Fruit fly (Drosophila melanogaster) whole organism, prepupa: ENCODE data around the gene Glg1.

Experiments
- Blimp-1 ChIP-seq: fragments of 200-800 bp; sonication (Bioruptor generic); optimal IDR thresholded peaks from 3 replicates; lab custom pipeline; 2017; ENCODE audit warnings: missing biosample characterization, missing genetic modification characterization, mild to moderate bottlenecking, moderate library complexity, missing genetic modification reagents
- CG10631 ChIP-seq: fragments of 200-800 bp; sonication (Bioruptor generic); optimal IDR thresholded peaks from 2 replicates; lab custom pipeline; 2016; ENCODE audit warnings: missing biosample characterization, missing genetic modification characterization
- CG10669 ChIP-seq: fragments of 200-800 bp; sonication (Bioruptor generic); optimal IDR thresholded peaks from 3 replicates; lab custom pipeline; 2018; ENCODE audit warnings: missing biosample characterization, mild to moderate bottlenecking, missing genetic modification characterization, moderate library complexity
- CG11762 ChIP-seq: fragments of 200-800 bp; sonication (Bioruptor generic); optimal IDR thresholded peaks from 3 replicates; lab custom pipeline; 2016; ENCODE audit warnings: missing biosample characterization, missing genetic modification characterization; ENCODE audit not compliant: insufficient read depth
- CG15336 ChIP-seq: fragments of 200-800 bp; sonication (Bioruptor generic); IDR thresholded peaks from 2 replicates; pipeline ENCODE4 v1.3.6; 2022; ENCODE audit warnings: missing biosample characterization, missing genetic modification characterization
- CG16779 ChIP-seq: fragments of 200-800 bp; sonication (Bioruptor generic); optimal IDR thresholded peaks from 3 replicates; lab custom pipeline; 2017; ENCODE audit warnings: missing biosample characterization, mild to moderate bottlenecking, missing genetic modification characterization
- CG31627 ChIP-seq: fragments of 200-800 bp; sonication (Bioruptor generic); optimal IDR thresholded peaks from 3 replicates; lab custom pipeline; 2016; ENCODE audit warnings: missing biosample characterization, missing genetic modification characterization
- CG34406 ChIP-seq: fragments of 200-800 bp; sonication (Bioruptor generic); optimal IDR thresholded peaks from 3 replicates; lab custom pipeline; 2016; ENCODE audit warnings: missing biosample characterization, missing genetic modification characterization
- CG3919 ChIP-seq: fragments of 200-800 bp; sonication (Bioruptor generic); optimal IDR thresholded peaks from 3 replicates; lab custom pipeline; 2016; ENCODE audit warnings: missing biosample characterization, missing genetic modification characterization
- CG4318 ChIP-seq: fragments of 200-800 bp; sonication (Bioruptor generic); optimal IDR thresholded peaks from 3 replicates; lab custom pipeline; 2017; ENCODE audit warnings: missing biosample characterization, mild to moderate bottlenecking, missing genetic modification characterization
- CG6163 ChIP-seq: fragments of 200-800 bp; sonication (Bioruptor generic); IDR thresholded peaks from 3 replicates; pipeline ENCODE4 v1.3.6; 2022; ENCODE audit warnings: missing biosample characterization, missing genetic modification characterization
- CG6276 ChIP-seq: fragments of 200-800 bp; sonication (Bioruptor generic); optimal IDR thresholded peaks from 2 replicates; lab custom pipeline; 2017; ENCODE audit warnings: missing biosample characterization, mild to moderate bottlenecking, missing genetic modification characterization
- CG6792 ChIP-seq: fragments of 200-800 bp; sonication (Bioruptor generic); optimal IDR thresholded peaks from 3 replicates; lab custom pipeline; 2016; ENCODE audit warnings: missing biosample characterization, missing genetic modification characterization
- CG6808 ChIP-seq: fragments of 200-800 bp; sonication (Bioruptor generic); optimal IDR thresholded peaks from 3 replicates; lab custom pipeline; 2017; ENCODE audit warnings: missing biosample characterization, missing genetic modification characterization, mild to moderate bottlenecking, moderate library complexity, missing genetic modification reagents
- CG6854 ChIP-seq: fragments of 200-800 bp; sonication (Bioruptor generic); optimal IDR thresholded peaks from 2 replicates; lab custom pipeline; 2017; ENCODE audit warnings: missing biosample characterization, mild to moderate bottlenecking, missing genetic modification characterization
- CG8119 ChIP-seq: fragments of 200-800 bp; sonication (Bioruptor generic); IDR thresholded peaks from 3 replicates; pipeline ENCODE4 v1.3.6; 2022; ENCODE audit warnings: missing biosample characterization, missing genetic modification characterization
- CG8632 ChIP-seq: fragments of 200-800 bp; sonication (Bioruptor generic); optimal IDR thresholded peaks from 3 replicates; lab custom pipeline; 2016; ENCODE audit warnings: missing biosample characterization, missing genetic modification characterization
- Eip75B ChIP-seq: fragments of 200-800 bp; sonication (Bioruptor generic); optimal IDR thresholded peaks from 3 replicates; lab custom pipeline; 2016; ENCODE audit warnings: missing biosample characterization, missing genetic modification characterization
- Eip78C ChIP-seq: fragments of 200-800 bp; sonication (Bioruptor generic); peaks from one replicate; lab custom pipeline; 2016; ENCODE audit warnings: missing biosample characterization, missing genetic modification characterization
- Ets21C ChIP-seq: fragments of 200-800 bp; sonication (Bioruptor generic); optimal IDR thresholded peaks from 3 replicates; lab custom pipeline; 2016; ENCODE audit warnings: missing biosample characterization, missing genetic modification characterization
- Ets96B ChIP-seq: fragments of 200-800 bp; optimal IDR thresholded peaks from 2 replicates; lab custom pipeline; 2019; ENCODE audit warnings: missing biosample characterization, mild to moderate bottlenecking, missing genetic modification characterization, moderate library complexity
- Gug ChIP-seq: fragments of 200-800 bp; sonication (Bioruptor generic); IDR thresholded peaks from 2 replicates; pipeline ENCODE4 v1.3.6; 2022; ENCODE audit warnings: missing biosample characterization, missing genetic modification characterization
- Hr38 ChIP-seq: sonication (Bioruptor generic); optimal IDR thresholded peaks from 2 replicates; lab custom pipeline; 2016; ENCODE audit warnings: missing biosample characterization, missing genetic modification characterization
- Hr39 ChIP-seq: fragments of 200-800 bp; sonication (Bioruptor generic); optimal IDR thresholded peaks from 2 replicates; lab custom pipeline; 2016; ENCODE audit warnings: missing biosample characterization, missing genetic modification characterization
- Hr4 ChIP-seq: fragments of 200-800 bp; sonication (Bioruptor generic); optimal IDR thresholded peaks from 3 replicates; lab custom pipeline; 2016; ENCODE audit warnings: missing biosample characterization, missing genetic modification characterization
- Met ChIP-seq: fragments of 200-800 bp; sonication (Bioruptor generic); optimal IDR thresholded peaks from 3 replicates; lab custom pipeline; 2016; ENCODE audit warnings: missing biosample characterization, missing genetic modification characterization
- OdsH ChIP-seq: fragments of 200-800 bp; sonication (Bioruptor generic); optimal IDR thresholded peaks from 3 replicates; lab custom pipeline; 2016; ENCODE audit warnings: missing biosample characterization, missing genetic modification characterization
- Smox ChIP-seq: fragments of 200-800 bp; sonication (Bioruptor generic); optimal IDR thresholded peaks from 3 replicates; lab custom pipeline; 2016; ENCODE audit warnings: missing biosample characterization, missing genetic modification characterization
- Sox102F ChIP-seq: fragments of 200-800 bp; sonication (Bioruptor generic); optimal IDR thresholded peaks from 2 replicates; lab custom pipeline; 2016; ENCODE audit warnings: missing biosample characterization, mild to moderate bottlenecking, missing genetic modification characterization
- Sox15 ChIP-seq: fragments of 200-800 bp; sonication (Bioruptor generic); optimal IDR thresholded peaks from 3 replicates; lab custom pipeline; 2016; ENCODE audit warnings: missing biosample characterization, missing genetic modification characterization
- achi ChIP-seq: fragments of 200-800 bp; sonication (Bioruptor generic); optimal IDR thresholded peaks from 3 replicates; lab custom pipeline; 2016; ENCODE audit warnings: missing biosample characterization, missing genetic modification characterization
- cyc ChIP-seq: fragments of 200-800 bp; sonication (Bioruptor generic); optimal IDR thresholded peaks from 3 replicates; lab custom pipeline; 2016; ENCODE audit warnings: missing biosample characterization, missing genetic modification characterization
- dac ChIP-seq: fragments of 200-800 bp; sonication (Bioruptor generic); optimal IDR thresholded peaks from 2 replicates; lab custom pipeline; 2017; ENCODE audit warnings: missing biosample characterization, mild to moderate bottlenecking, missing genetic modification characterization
- dsx ChIP-seq: fragments of 200-800 bp; optimal IDR thresholded peaks from 3 replicates; lab custom pipeline; 2019; ENCODE audit warnings: missing biosample characterization, mild to moderate bottlenecking, missing genetic modification characterization, moderate library complexity; ENCODE audit not compliant: poor library complexity, severe bottlenecking
- eg ChIP-seq: fragments of 200-800 bp; sonication (Bioruptor generic); IDR thresholded peaks from 3 replicates; pipeline ENCODE4 v1.3.6; 2022; ENCODE audit warnings: missing biosample characterization, missing genetic modification characterization
- esn ChIP-seq: fragments of 200-800 bp; sonication (Bioruptor generic); optimal IDR thresholded peaks from 2 replicates; lab custom pipeline; 2016; ENCODE audit warnings: missing biosample characterization, mild to moderate bottlenecking, missing genetic modification characterization, moderate library complexity
- fd59A ChIP-seq: fragments of 200-800 bp; sonication (Bioruptor generic); optimal IDR thresholded peaks from 2 replicates; lab custom pipeline; 2017; ENCODE audit warnings: missing biosample characterization, mild to moderate bottlenecking, missing genetic modification characterization, missing genetic modification reagents
- fd85E ChIP-seq: fragments of 200-800 bp; sonication (Bioruptor generic); optimal IDR thresholded peaks from 3 replicates; lab custom pipeline; 2016; ENCODE audit warnings: missing biosample characterization, missing genetic modification characterization
- fkh ChIP-seq: fragments of 200-800 bp; sonication (Bioruptor generic); optimal IDR thresholded peaks from 3 replicates; lab custom pipeline; 2017; ENCODE audit warnings: missing biosample characterization, mild to moderate bottlenecking, missing genetic modification characterization, moderate library complexity
- lz ChIP-seq: fragments of 200-800 bp; sonication (Bioruptor generic); optimal IDR thresholded peaks from 3 replicates; lab custom pipeline; 2016; ENCODE audit warnings: missing biosample characterization, missing genetic modification characterization
- pdm3 ChIP-seq: fragments of 200-800 bp; sonication (Bioruptor generic); optimal IDR thresholded peaks from 3 replicates; lab custom pipeline; 2016; ENCODE audit warnings: missing biosample characterization, missing genetic modification characterization
- salr ChIP-seq, 2 experiments: fragments of 200-800 bp; sonication (Bioruptor generic); optimal IDR thresholded peaks; 3 replicates each; lab custom pipeline; 2016 to 2018; ENCODE audit warnings: missing biosample characterization in 2 of 2, missing genetic modification characterization in 2 of 2, mild to moderate bottlenecking in 1 of 2
- svp ChIP-seq: fragments of 200-800 bp; sonication (Bioruptor generic); peaks from one replicate; lab custom pipeline; 2016; ENCODE audit warnings: missing biosample characterization, missing genetic modification characterization
- topi ChIP-seq: fragments of 200-800 bp; sonication (Bioruptor generic); optimal IDR thresholded peaks from 3 replicates; lab custom pipeline; 2016; ENCODE audit warnings: missing biosample characterization, missing genetic modification characterization
- vri ChIP-seq: fragments of 200-800 bp; sonication (Bioruptor generic); optimal IDR thresholded peaks from 3 replicates; lab custom pipeline; 2016; ENCODE audit warnings: missing biosample characterization, mild to moderate bottlenecking, missing genetic modification characterization

Glg1 gene

DNA sequence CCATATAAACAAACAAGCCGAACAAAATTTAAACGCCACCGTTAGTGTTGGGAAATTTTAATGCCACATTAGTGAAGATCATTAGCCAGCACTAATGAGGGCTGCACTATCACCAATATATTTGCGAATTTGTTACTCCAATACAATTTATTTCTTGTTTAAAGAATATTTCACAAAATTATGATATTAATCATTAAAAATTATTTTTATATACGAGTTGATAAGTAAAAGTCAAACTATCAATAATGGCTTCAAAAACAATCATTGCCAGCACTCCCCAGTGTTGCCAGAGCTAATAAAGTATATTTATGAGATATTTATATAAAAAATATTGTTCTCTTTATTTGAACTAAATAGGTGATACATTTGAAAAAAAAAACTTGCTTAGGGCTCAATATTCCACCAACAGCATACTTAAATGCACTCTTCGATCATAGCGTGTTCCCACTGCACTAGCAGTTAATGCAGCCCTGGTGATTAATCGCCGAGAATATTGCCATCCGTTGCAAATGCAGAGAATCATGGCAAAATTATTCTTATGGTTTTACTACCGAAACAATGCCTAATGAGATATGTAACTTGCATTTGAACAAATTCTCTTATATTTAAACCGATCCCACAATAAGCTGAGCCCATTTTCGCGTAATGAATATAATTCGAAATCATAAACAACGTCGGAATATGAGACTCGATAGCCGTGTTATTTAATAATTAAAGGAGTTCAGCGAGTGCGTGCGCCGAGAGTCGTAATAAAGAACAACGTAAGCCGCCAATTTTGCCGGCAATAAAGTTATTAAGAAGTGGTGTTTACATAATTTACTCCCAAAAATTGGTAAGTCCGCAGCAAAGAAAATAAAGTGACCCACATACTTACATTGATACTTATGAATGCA lies 8.7 kb upstream of the Glg1 start, which contains the start of the genes SAK and Cdk12 (continued):
- TF ChIP-seq salr (GFP tag; optimal IDR thresholded peaks at IDR 0.05; lab: Kevin White, UChicago) (peak; percentile 26 to 84), Gug (GFP tag; lab: Robert Waterston, UW) (peak; percentile 64), Blimp-1 (GFP tag; lab: Kevin White, UChicago) (peak; percentile 69), Smox (GFP tag; lab: Kevin White, UChicago) (peak; percentile 77), Ets96B (peak; percentile 72), CG6854 (GFP tag; lab: Kevin White, UChicago) (peak; percentile 59), Eip75B (GFP tag; lab: Kevin White, UChicago) (peak; percentile 66), CG3919 (GFP tag; lab: Kevin White, UChicago) (peak; percentile 85), dsx (GFP tag; lab: Kevin White, UChicago) (peak; percentile 77), CG16779 (no peak), Hr38 (GFP tag; lab: Kevin White, UChicago) (no peak), lz (GFP tag; lab: Kevin White, UChicago) (peak; percentile 67), topi (peak; percentile 66), Met (peak; percentile 77)

dm6 chr3L:21509488-21510122 lies 2.3 kb upstream of the Glg1 start:
- TF ChIP-seq Gug (GFP tag; lab: Robert Waterston, UW) (no peak), Hr4 (peak; percentile 78), CG4318 (GFP tag; lab: Kevin White, UChicago) (peak; percentile 52), vri (GFP tag; lab: Kevin White, UChicago) (peak; percentile 4), Smox (GFP tag; lab: Kevin White, UChicago) (peak; percentile 64), dac (GFP tag; lab: Kevin White, UChicago) (peak; percentile 40), CG6854 (GFP tag; lab: Kevin White, UChicago) (no peak), cyc (GFP tag; lab: Kevin White, UChicago) (peak; percentile 45), CG8632 (peak; percentile 34), esn (GFP tag; lab: Kevin White, UChicago) (peak; percentile 73), CG34406 (peak; percentile 53), CG15336 (GFP tag; lab: Robert Waterston, UW) (peak; percentile 68; the same call in 1 of the 2 replicates), Hr38 (GFP tag; lab: Kevin White, UChicago) (no peak), fd85E (GFP tag; lab: Kevin White, UChicago) (no peak), CG6808 (GFP tag; lab: Kevin White, UChicago) (peak; percentile 51), dsx (GFP tag; lab: Kevin White, UChicago) (no peak), pdm3 (peak; percentile 70), CG6163 (peak; percentile 67), OdsH (GFP tag; lab: Kevin White, UChicago) (peak; percentile 68), CG31627 (peak; percentile 58), CG8119 (GFP tag; lab: Robert Waterston, UW) (peak; percentile 53; the same call in 2 of the 3 replicates), Ets21C (GFP tag; lab: Kevin White, UChicago) (peak; percentile 51), topi (peak; percentile 52), achi (GFP tag; lab: Kevin White, UChicago) (peak; percentile 67), Sox15 (GFP tag; lab: Kevin White, UChicago) (peak; percentile 27), CG11762 (GFP tag; lab: Kevin White, UChicago) (peak; percentile 25), svp (GFP tag; lab: Kevin White, UChicago) (no peak), CG6276 (GFP tag; lab: Kevin White, UChicago) (peak; percentile 64), CG10669 (peak; percentile 57), Sox102F (GFP tag; lab: Kevin White, UChicago) (peak; percentile 61), eg (GFP tag; lab: Robert Waterston, UW) (no peak; the same call in 2 of the 3 replicates), lz (GFP tag; lab: Kevin White, UChicago) (peak; percentile 63), Blimp-1 (GFP tag; lab: Kevin White, UChicago) (no peak), CG10631 (GFP tag; lab: Kevin White, UChicago) (peak; percentile 55), Eip78C (peak; percentile 88), fkh (GFP tag; lab: Kevin White, UChicago) (no peak), CG6792 (GFP tag; lab: Kevin White, UChicago) (peak; percentile 62), fd59A (GFP tag; lab: Kevin White, UChicago) (peak; percentile 17), salr (GFP tag; optimal IDR thresholded peaks at IDR 0.05; lab: Kevin White, UChicago) (no peak), Eip75B (GFP tag; lab: Kevin White, UChicago) (peak; percentile 78), Hr39 (GFP tag; lab: Kevin White, UChicago) (peak; percentile 69)
